Worm (Caenorhabditis elegans) whole organism, L2 larva: Measurements from ENCODE around the gene F17C11.26.

Source experiments
- C34F6.9 ChIP-seq: fragments of 150-350 bp; optimal IDR thresholded peaks from 2 replicates; lab custom pipeline; 2014; ENCODE audit warnings: missing biosample characterization, missing genetic modification characterization
- F13H6.1 ChIP-seq: sonication (generic microtip); optimal IDR thresholded peaks from 2 replicates; lab custom pipeline; 2016; ENCODE audit warnings: missing genetic modification characterization, missing compliant biosample characterization
- R02D3.7 ChIP-seq: fragments of 150-350 bp; optimal IDR thresholded peaks from 2 replicates; lab custom pipeline; 2014; ENCODE audit warnings: missing biosample characterization, missing genetic modification characterization
- Y55F3AM.14 ChIP-seq: fragments of 200-800 bp; sonication (Bioruptor generic); optimal IDR thresholded peaks from 2 replicates; lab custom pipeline; 2018; ENCODE audit warnings: mild to moderate bottlenecking, missing genetic modification characterization, missing compliant biosample characterization
- ZK546.5 ChIP-seq: sonication (generic microtip); optimal IDR thresholded peaks from 2 replicates; lab custom pipeline; 2017; ENCODE audit warnings: missing biosample characterization, missing genetic modification characterization
- alr-1 ChIP-seq: fragments of 150-350 bp; optimal IDR thresholded peaks from 2 replicates; lab custom pipeline; 2014; ENCODE audit warnings: missing biosample characterization, missing genetic modification characterization
- aly-2 ChIP-seq: fragments of 150-350 bp; optimal IDR thresholded peaks from 2 replicates; lab custom pipeline; 2014; ENCODE audit warnings: missing biosample characterization, missing genetic modification characterization
- ama-1 ChIP-seq: fragments of 150-350 bp; optimal IDR thresholded peaks from 2 replicates; lab custom pipeline; 2018; ENCODE audit warnings: inconsistent platforms
- blmp-1 ChIP-seq: sonication (generic microtip); optimal IDR thresholded peaks from 2 replicates; lab custom pipeline; 2017; ENCODE audit warnings: missing genetic modification characterization, mild to moderate bottlenecking, missing compliant biosample characterization, antibody characterized with exemption, moderate library complexity; ENCODE audit not compliant: insufficient read depth
- ceh-16 ChIP-seq: fragments of 150-350 bp; optimal IDR thresholded peaks from 2 replicates; lab custom pipeline; 2014; ENCODE audit warnings: missing biosample characterization, missing genetic modification characterization
- ceh-82 ChIP-seq: fragments of 150-350 bp; optimal IDR thresholded peaks from 2 replicates; lab custom pipeline; 2014; ENCODE audit warnings: missing biosample characterization, missing genetic modification characterization
- crh-2 ChIP-seq: sonication (generic microtip); optimal IDR thresholded peaks from 2 replicates; lab custom pipeline; 2017; ENCODE audit warnings: missing biosample characterization, missing genetic modification characterization
- dmd-4 ChIP-seq: sonication (generic microtip); optimal IDR thresholded peaks from 2 replicates; lab custom pipeline; 2017; ENCODE audit warnings: missing biosample characterization, missing genetic modification characterization
- elt-1 ChIP-seq: fragments of 150-350 bp; optimal IDR thresholded peaks from 2 replicates; lab custom pipeline; 2014; ENCODE audit warnings: missing biosample characterization, missing genetic modification characterization
- elt-3 ChIP-seq: sonication (generic microtip); optimal IDR thresholded peaks from 2 replicates; lab custom pipeline; 2017; ENCODE audit warnings: missing biosample characterization, missing genetic modification characterization
- gmeb-1 ChIP-seq: fragments of 150-350 bp; optimal IDR thresholded peaks from 2 replicates; lab custom pipeline; 2014; ENCODE audit warnings: missing biosample characterization, missing genetic modification characterization
- lin-13 ChIP-seq: fragments of 150-350 bp; optimal IDR thresholded peaks from 2 replicates; lab custom pipeline; 2014; ENCODE audit warnings: missing biosample characterization, missing genetic modification reagents, missing genetic modification characterization
- lin-39 ChIP-seq: fragments of 150-350 bp; optimal IDR thresholded peaks from 2 replicates; lab custom pipeline; 2014; ENCODE audit warnings: missing biosample characterization, missing genetic modification reagents, missing genetic modification characterization
- lsy-2 ChIP-seq, 2 experiments: fragments of 150-350 bp in 1 of 2; sonication (generic microtip) in 1 of 2; optimal IDR thresholded peaks; 2 replicates each; lab custom pipeline; 2014 to 2017; ENCODE audit warnings: missing biosample characterization in 2 of 2, missing genetic modification characterization in 2 of 2
- mab-5 ChIP-seq: fragments of 150-350 bp; optimal IDR thresholded peaks from 2 replicates; lab custom pipeline; 2014; ENCODE audit warnings: missing biosample characterization, missing genetic modification characterization
- mbf-1 ChIP-seq: sonication (generic microtip); optimal IDR thresholded peaks from 2 replicates; lab custom pipeline; 2017; ENCODE audit warnings: missing biosample characterization, missing genetic modification characterization
- mdl-1 ChIP-seq, 2 experiments: fragments of 150-350 bp in 1 of 2; sonication (generic microtip) in 1 of 2; optimal IDR thresholded peaks; 2 replicates each; lab custom pipeline; 2017; ENCODE audit warnings: missing biosample characterization in 2 of 2, missing genetic modification characterization in 2 of 2
- nhr-10 ChIP-seq: sonication (generic microtip); optimal IDR thresholded peaks from 2 replicates; lab custom pipeline; 2017; ENCODE audit warnings: missing biosample characterization, missing genetic modification characterization
- nhr-11 ChIP-seq: fragments of 150-350 bp; optimal IDR thresholded peaks from 2 replicates; lab custom pipeline; 2014; ENCODE audit warnings: missing biosample characterization, missing genetic modification characterization
- nhr-12 ChIP-seq: fragments of 150-350 bp; optimal IDR thresholded peaks from 2 replicates; lab custom pipeline; 2014; ENCODE audit warnings: missing biosample characterization, missing genetic modification characterization
- nhr-129 ChIP-seq: fragments of 150-350 bp; optimal IDR thresholded peaks from 2 replicates; lab custom pipeline; 2014; ENCODE audit warnings: missing biosample characterization, missing genetic modification characterization
- nhr-21 ChIP-seq: fragments of 150-350 bp; optimal IDR thresholded peaks from 2 replicates; lab custom pipeline; 2014; ENCODE audit warnings: missing biosample characterization, missing genetic modification characterization
- nhr-23 ChIP-seq: fragments of 150-350 bp; optimal IDR thresholded peaks from 2 replicates; lab custom pipeline; 2014; ENCODE audit warnings: missing biosample characterization, missing genetic modification reagents, missing genetic modification characterization
- nhr-237 ChIP-seq: fragments of 150-350 bp; optimal IDR thresholded peaks from 2 replicates; lab custom pipeline; 2014; ENCODE audit warnings: missing biosample characterization, missing genetic modification characterization
- nhr-25 ChIP-seq: fragments of 150-350 bp; sonication (generic microtip); optimal IDR thresholded peaks from 3 replicates; lab custom pipeline; 2014; ENCODE audit warnings: missing biosample characterization, missing genetic modification characterization
- nhr-6 ChIP-seq: fragments of 150-350 bp; optimal IDR thresholded peaks from 2 replicates; lab custom pipeline; 2014; ENCODE audit warnings: missing biosample characterization, missing genetic modification characterization
- nhr-77 ChIP-seq: fragments of 150-350 bp; optimal IDR thresholded peaks from 2 replicates; lab custom pipeline; 2014; ENCODE audit warnings: missing biosample characterization, missing genetic modification characterization
- peb-1 ChIP-seq: fragments of 150-350 bp; optimal IDR thresholded peaks from 2 replicates; lab custom pipeline; 2014; ENCODE audit warnings: missing biosample characterization, missing genetic modification characterization
- sem-4 ChIP-seq: fragments of 150-350 bp; optimal IDR thresholded peaks from 2 replicates; lab custom pipeline; 2014; ENCODE audit warnings: missing biosample characterization, missing genetic modification reagents, missing genetic modification characterization
- skn-1 ChIP-seq: sonication (generic microtip); optimal IDR thresholded peaks from 2 replicates; lab custom pipeline; 2017; ENCODE audit warnings: missing biosample characterization, missing genetic modification characterization
- sma-3 ChIP-seq: sonication (generic microtip); optimal IDR thresholded peaks from 2 replicates; lab custom pipeline; 2016; ENCODE audit warnings: missing genetic modification reagents, missing genetic modification characterization, missing compliant biosample characterization
- sma-9 ChIP-seq, 2 experiments: fragments of 150-350 bp in 1 of 2; sonication (generic microtip) in 1 of 2; optimal IDR thresholded peaks; 2 replicates each; lab custom pipeline; 2014 to 2016; ENCODE audit warnings: missing genetic modification characterization in 2 of 2, mild to moderate bottlenecking in 1 of 2, missing biosample characterization in 1 of 2, missing compliant biosample characterization in 1 of 2, missing genetic modification reagents in 1 of 2, moderate library complexity in 1 of 2
- snpc-4 ChIP-seq: fragments of 150-350 bp; optimal IDR thresholded peaks from 2 replicates; lab custom pipeline; 2014; ENCODE audit warnings: missing biosample characterization, missing genetic modification characterization
- unc-39 ChIP-seq: fragments of 150-350 bp; optimal IDR thresholded peaks from 2 replicates; lab custom pipeline; 2014; ENCODE audit warnings: missing biosample characterization, missing genetic modification characterization
- unc-55 ChIP-seq: fragments of 150-350 bp; sonication (generic microtip); optimal IDR thresholded peaks from 3 replicates; lab custom pipeline; 2014; ENCODE audit warnings: missing biosample characterization, missing genetic modification reagents, missing genetic modification characterization
- unc-62 ChIP-seq: fragments of 150-350 bp; optimal IDR thresholded peaks from 2 replicates; lab custom pipeline; 2014; ENCODE audit warnings: missing biosample characterization, missing genetic modification reagents, missing genetic modification characterization
- zag-1 ChIP-seq: fragments of 150-350 bp; optimal IDR thresholded peaks from 2 replicates; lab custom pipeline; 2014; ENCODE audit warnings: missing biosample characterization, missing genetic modification characterization
- ztf-1 ChIP-seq: fragments of 200-800 bp; sonication (Bioruptor generic); conservative IDR thresholded peaks from 2 replicates; pipeline ENCODE4 v1.3.6; 2022; ENCODE audit warnings: missing genetic modification characterization, missing compliant biosample characterization
- ztf-11 ChIP-seq: sonication (generic microtip); optimal IDR thresholded peaks from 2 replicates; lab custom pipeline; 2017; ENCODE audit warnings: missing biosample characterization, missing genetic modification characterization
- ztf-4 ChIP-seq: fragments of 150-350 bp; optimal IDR thresholded peaks from 2 replicates; lab custom pipeline; 2014; ENCODE audit warnings: missing biosample characterization, missing genetic modification characterization

F17C11.26 gene

ce11 chrV:10941150-10941549 is at the start of gene F17C11.26:
Gene F17C11.26, plus strand, starts transcription at chrV:10941450.
- TF ChIP-seq ZK546.5 (tag; lab: Kevin White, UChicago) (no peak), unc-62 (GFP tag; lab: Kevin White, UChicago) (no peak), ceh-16 (tag; lab: Kevin White, UChicago) (no peak), blmp-1 (tag; lab: Kevin White, UChicago) (no peak), nhr-77 (tag; lab: Kevin White, UChicago) (no peak), mbf-1 (tag; lab: Kevin White, UChicago) (no peak), dmd-4 (tag; lab: Kevin White, UChicago) (no peak), crh-2 (no peak), lin-13 (GFP tag; lab: Kevin White, UChicago) (no peak), zag-1 (tag; lab: Kevin White, UChicago) (no peak), unc-39 (tag; lab: Kevin White, UChicago) (no peak), nhr-21 (no peak), lin-39 (tag; lab: Kevin White, UChicago) (no peak)

ce11 chrV:10893510-10894128 is 47.6 kb upstream of the F17C11.26 start, which contains the start of gene F32D8.4:
Gene F32D8.4, minus strand, starts transcription at chrV:10893560.
- no peak for TF ChIP-seq ceh-16 (tag; lab: Kevin White, UChicago)
- no peak for TF ChIP-seq zag-1 (tag; lab: Kevin White, UChicago)
- TF ChIP-seq nhr-10 (tag; lab: Kevin White, UChicago) = no peak
- TF ChIP-seq ama-1 (lab: Kevin White, UChicago) = no peak
- TF ChIP-seq skn-1 (tag; lab: Kevin White, UChicago) = no peak
- no peak for TF ChIP-seq ZK546.5 (tag; lab: Kevin White, UChicago)
- TF ChIP-seq nhr-23 = no peak
- TF ChIP-seq ztf-4 = no peak
- TF ChIP-seq snpc-4 (tag; lab: Kevin White, UChicago) = no peak
- no peak for TF ChIP-seq blmp-1 (tag; lab: Kevin White, UChicago)

ce11 chrV:10894601-10895000 is 46.6 kb upstream of the F17C11.26 start, which contains the start of the genes F32D8.14 and F32D8.5:
Gene F32D8.14, minus strand, starts transcription at chrV:10894788.
Gene F32D8.5, plus strand, starts transcription at chrV:10894800.
- no peak for TF ChIP-seq ztf-11 (tag; lab: Kevin White, UChicago)
- peak; percentile 85 for TF ChIP-seq lin-13 (GFP tag; lab: Kevin White, UChicago)
- no peak for TF ChIP-seq mdl-1 (tag; optimal IDR thresholded peaks at IDR 0.05; lab: Kevin White, UChicago)
- TF ChIP-seq ceh-16 (tag; lab: Kevin White, UChicago) = no peak
- peak; percentile 56 to 89 for TF ChIP-seq lsy-2 (tag; optimal IDR thresholded peaks at IDR 0.05; lab: Kevin White, UChicago)
- TF ChIP-seq gmeb-1 (tag; lab: Kevin White, UChicago) = peak; percentile 81
- peak; percentile 74 for TF ChIP-seq sem-4 (tag; lab: Kevin White, UChicago)
- TF ChIP-seq mbf-1 (tag; lab: Kevin White, UChicago) = no peak
- TF ChIP-seq nhr-12 (tag; lab: Kevin White, UChicago) = no peak
- peak; percentile 85 for TF ChIP-seq F13H6.1 (tag; lab: Kevin White, UChicago)
- peak; percentile 93 for TF ChIP-seq sma-9 (GFP tag; optimal IDR thresholded peaks at IDR 0.05; lab: Kevin White, UChicago)
- no peak for TF ChIP-seq sma-9 (tag; optimal IDR thresholded peaks at IDR 0.05; lab: Kevin White, UChicago)
- TF ChIP-seq nhr-237 (tag; lab: Kevin White, UChicago) = no peak
- peak; percentile 84 for TF ChIP-seq sma-3 (GFP tag; lab: Kevin White, UChicago)
- TF ChIP-seq crh-2 = peak; percentile 94
- peak; percentile 76 for TF ChIP-seq nhr-25
- TF ChIP-seq Y55F3AM.14 (GFP tag; lab: Kevin White, UChicago) = no peak
- TF ChIP-seq nhr-11 (tag; lab: Kevin White, UChicago) = no peak
- peak; percentile 84 for TF ChIP-seq nhr-6 (tag; lab: Kevin White, UChicago)
- TF ChIP-seq zag-1 (tag; lab: Kevin White, UChicago) = no peak
- TF ChIP-seq skn-1 (tag; lab: Kevin White, UChicago) = no peak
- TF ChIP-seq unc-55 (GFP tag; lab: Kevin White, UChicago) = peak; percentile 88
- no peak for TF ChIP-seq peb-1
- TF ChIP-seq blmp-1 (tag; lab: Kevin White, UChicago) = peak; percentile 70
- peak; percentile 75 for TF ChIP-seq snpc-4 (tag; lab: Kevin White, UChicago)
- TF ChIP-seq R02D3.7 (tag; lab: Kevin White, UChicago) = no peak
- TF ChIP-seq nhr-129 (tag; lab: Kevin White, UChicago) = peak; percentile 81
- peak; percentile 23 for TF ChIP-seq mab-5 (tag; lab: Kevin White, UChicago)
- TF ChIP-seq C34F6.9 = peak; percentile 93
- TF ChIP-seq nhr-10 (tag; lab: Kevin White, UChicago) = no peak
- no peak for TF ChIP-seq elt-1
- no peak for TF ChIP-seq nhr-77 (tag; lab: Kevin White, UChicago)
- no peak for TF ChIP-seq alr-1 (tag; lab: Kevin White, UChicago)
- no peak for TF ChIP-seq unc-39 (tag; lab: Kevin White, UChicago)
- no peak for TF ChIP-seq lin-39 (tag; lab: Kevin White, UChicago)
- no peak for TF ChIP-seq ztf-1
- TF ChIP-seq ceh-82 = peak; percentile 29
- TF ChIP-seq unc-62 (GFP tag; lab: Kevin White, UChicago) = no peak
- TF ChIP-seq elt-3 (tag; lab: Kevin White, UChicago) = no peak
- no peak for TF ChIP-seq dmd-4 (tag; lab: Kevin White, UChicago)
- no peak for TF ChIP-seq ama-1 (lab: Kevin White, UChicago)
- peak; percentile 73 for TF ChIP-seq ZK546.5 (tag; lab: Kevin White, UChicago)
- TF ChIP-seq nhr-23 = no peak
- no peak for TF ChIP-seq aly-2 (tag; lab: Kevin White, UChicago)
- TF ChIP-seq nhr-21 = peak; percentile 69
